Worm (Caenorhabditis elegans) whole organism, L1 larva: Measurements from ENCODE around the gene B0252.8.

Experiments used
- C34B4.2 ChIP-seq: sonication (generic microtip); optimal IDR thresholded peaks from 2 replicates; lab custom pipeline; 2017; ENCODE audit warnings: mild to moderate bottlenecking, missing genetic modification characterization, missing compliant biosample characterization
- F16B12.6 ChIP-seq: fragments of 150-350 bp; optimal IDR thresholded peaks from 2 replicates; lab custom pipeline; 2014; ENCODE audit warnings: missing biosample characterization, missing genetic modification characterization
- Y116A8C.19 ChIP-seq: sonication (generic microtip); optimal IDR thresholded peaks from 2 replicates; lab custom pipeline; 2016; ENCODE audit warnings: missing compliant biosample characterization, missing genetic modification characterization, borderline replicate concordance
- aha-1 ChIP-seq: fragments of 150-350 bp; optimal IDR thresholded peaks from 2 replicates; lab custom pipeline; 2014; ENCODE audit warnings: missing biosample characterization, missing genetic modification characterization
- alr-1 ChIP-seq: fragments of 200-800 bp; sonication (Bioruptor generic); optimal IDR thresholded peaks from 2 replicates; lab custom pipeline; 2018; ENCODE audit warnings: borderline replicate concordance, mild to moderate bottlenecking, missing genetic modification characterization, missing compliant biosample characterization
- aly-2 ChIP-seq: fragments of 150-350 bp; optimal IDR thresholded peaks from 2 replicates; lab custom pipeline; 2014; ENCODE audit warnings: missing biosample characterization, missing genetic modification characterization
- blmp-1 ChIP-seq: fragments of 150-350 bp; optimal IDR thresholded peaks from 2 replicates; lab custom pipeline; 2014; ENCODE audit warnings: missing biosample characterization, missing genetic modification characterization
- ceh-63 ChIP-seq: fragments of 200-800 bp; sonication (Bioruptor generic); optimal IDR thresholded peaks from 2 replicates; lab custom pipeline; 2018; ENCODE audit warnings: mild to moderate bottlenecking, missing genetic modification characterization, missing compliant biosample characterization
- ceh-8 ChIP-seq: fragments of 200-800 bp; sonication (Bioruptor generic); optimal IDR thresholded peaks from 2 replicates; lab custom pipeline; 2018; ENCODE audit warnings: mild to moderate bottlenecking, missing genetic modification characterization, moderate library complexity, missing compliant biosample characterization
- ceh-82 ChIP-seq, 3 experiments: fragments of 150-350 bp in 1 of 3; sonication (generic microtip) in 2 of 3; optimal IDR thresholded peaks; 2 replicates each; lab custom pipeline; 2014 to 2017; ENCODE audit warnings: missing biosample characterization in 3 of 3, missing genetic modification characterization in 3 of 3
- ceh-90 ChIP-seq: sonication (generic microtip); optimal IDR thresholded peaks from 2 replicates; lab custom pipeline; 2016; ENCODE audit warnings: missing genetic modification characterization, missing compliant biosample characterization
- ces-1 ChIP-seq: fragments of 150-350 bp; optimal IDR thresholded peaks from 2 replicates; lab custom pipeline; 2014; ENCODE audit warnings: missing biosample characterization, missing genetic modification reagents, missing genetic modification characterization
- dpl-1 ChIP-seq, 3 experiments: fragments of 150-350 bp in 2 of 3; sonication (generic microtip) in 1 of 3; optimal IDR thresholded peaks; 2 replicates each; lab custom pipeline; 2014 to 2017; ENCODE audit warnings: missing biosample characterization in 3 of 3, missing genetic modification characterization in 3 of 3, missing genetic modification reagents in 3 of 3
- dsc-1 ChIP-seq: sonication (generic microtip); optimal IDR thresholded peaks from 2 replicates; lab custom pipeline; 2016; ENCODE audit warnings: mild to moderate bottlenecking, missing genetic modification characterization, missing compliant biosample characterization
- efl-1 ChIP-seq, 4 experiments: fragments of 150-350 bp; optimal IDR thresholded peaks in 3 of 4; peaks in 1 of 4; 1 replicate in 1 of 4; 2 replicates in 3 of 4; lab custom pipeline; 2014; ENCODE audit warnings: missing biosample characterization in 2 of 4, missing genetic modification characterization in 2 of 4, missing genetic modification reagents in 2 of 4
- egl-27 ChIP-seq, 2 experiments: fragments of 150-350 bp in 1 of 2; sonication (generic microtip); optimal IDR thresholded peaks; 3 replicates each; lab custom pipeline; 2017 to 2018; ENCODE audit warnings: missing biosample characterization in 2 of 2, missing genetic modification characterization in 2 of 2, missing genetic modification reagents in 2 of 2
- elt-2 ChIP-seq: sonication (generic microtip); optimal IDR thresholded peaks from 2 replicates; lab custom pipeline; 2016; ENCODE audit warnings: missing genetic modification characterization, mild to moderate bottlenecking, inconsistent platforms, missing compliant biosample characterization, missing genetic modification reagents
- ets-5 ChIP-seq: fragments of 200-800 bp; sonication (Bioruptor generic); IDR thresholded peaks from 2 replicates; pipeline ENCODE4 v1.3.6; 2022; ENCODE audit warnings: missing genetic modification characterization, missing compliant biosample characterization
- fkh-10 ChIP-seq: sonication (generic microtip); optimal IDR thresholded peaks from 2 replicates; lab custom pipeline; 2017; ENCODE audit warnings: missing biosample characterization, missing genetic modification reagents, missing genetic modification characterization
- fkh-8 ChIP-seq: sonication (generic microtip); optimal IDR thresholded peaks from 2 replicates; lab custom pipeline; 2016; ENCODE audit warnings: mild to moderate bottlenecking, missing genetic modification characterization, missing compliant biosample characterization
- hlh-17 ChIP-seq: fragments of 200-800 bp; sonication (Bioruptor generic); optimal IDR thresholded peaks from 2 replicates; lab custom pipeline; 2018; ENCODE audit warnings: missing genetic modification characterization, mild to moderate bottlenecking, missing compliant biosample characterization, moderate library complexity, borderline replicate concordance
- hlh-4 ChIP-seq: sonication (generic microtip); optimal IDR thresholded peaks from 2 replicates; lab custom pipeline; 2016; ENCODE audit warnings: mild to moderate bottlenecking, missing genetic modification characterization, missing compliant biosample characterization
- hpl-2 ChIP-seq: fragments of 150-350 bp; optimal IDR thresholded peaks from 2 replicates; lab custom pipeline; 2014; ENCODE audit warnings: missing biosample characterization, missing genetic modification reagents, missing genetic modification characterization
- irx-1 ChIP-seq: sonication (generic microtip); optimal IDR thresholded peaks from 2 replicates; lab custom pipeline; 2016; ENCODE audit warnings: missing genetic modification characterization, missing compliant biosample characterization
- lin-13 ChIP-seq: fragments of 150-350 bp; optimal IDR thresholded peaks from 2 replicates; lab custom pipeline; 2014; ENCODE audit warnings: missing biosample characterization, missing genetic modification reagents, missing genetic modification characterization
- lin-14 ChIP-seq: fragments of 200-800 bp; sonication (Bioruptor generic); optimal IDR thresholded peaks from 2 replicates; lab custom pipeline; 2018; ENCODE audit warnings: mild to moderate bottlenecking, missing genetic modification characterization, moderate library complexity, missing compliant biosample characterization
- lin-15B ChIP-seq: fragments of 150-350 bp; sonication (generic microtip); optimal IDR thresholded peaks from 3 replicates; lab custom pipeline; 2014; ENCODE audit warnings: missing biosample characterization, missing genetic modification characterization
- lin-39 ChIP-seq: fragments of 150-350 bp; optimal IDR thresholded peaks from 2 replicates; lab custom pipeline; 2014; ENCODE audit warnings: missing biosample characterization, missing genetic modification reagents, missing genetic modification characterization
- lir-3 ChIP-seq: sonication (generic microtip); optimal IDR thresholded peaks from 2 replicates; lab custom pipeline; 2016; ENCODE audit warnings: mild to moderate bottlenecking, missing genetic modification characterization, moderate library complexity, missing compliant biosample characterization; ENCODE audit not compliant: poor library complexity
- lsy-2 ChIP-seq, 2 experiments: fragments of 150-350 bp; optimal IDR thresholded peaks; 2 replicates each; lab custom pipeline; 2014; ENCODE audit warnings: missing biosample characterization in 2 of 2, missing genetic modification characterization in 2 of 2
- mab-9 ChIP-seq: fragments of 200-800 bp; sonication (Bioruptor generic); IDR thresholded peaks from 2 replicates; pipeline ENCODE4 v1.3.6; 2022; ENCODE audit warnings: missing genetic modification reagents, missing genetic modification characterization, missing compliant biosample characterization
- mep-1 ChIP-seq: fragments of 150-350 bp; optimal IDR thresholded peaks from 2 replicates; lab custom pipeline; 2014; ENCODE audit warnings: missing biosample characterization, missing genetic modification characterization
- nhr-12 ChIP-seq: sonication (generic microtip); optimal IDR thresholded peaks from 2 replicates; lab custom pipeline; 2017; ENCODE audit warnings: missing biosample characterization, missing genetic modification characterization
- nhr-28 ChIP-seq: fragments of 150-350 bp; optimal IDR thresholded peaks from 2 replicates; lab custom pipeline; 2014; ENCODE audit warnings: missing biosample characterization, missing genetic modification characterization
- nhr-47 ChIP-seq: sonication (generic microtip); optimal IDR thresholded peaks from 2 replicates; lab custom pipeline; 2016; ENCODE audit warnings: mild to moderate bottlenecking, missing genetic modification characterization, moderate library complexity, missing compliant biosample characterization
- nhr-71 ChIP-seq: sonication (generic microtip); optimal IDR thresholded peaks from 2 replicates; lab custom pipeline; 2016; ENCODE audit warnings: mild to moderate bottlenecking, missing genetic modification characterization, moderate library complexity, missing compliant biosample characterization
- nhr-77 ChIP-seq: fragments of 150-350 bp; optimal IDR thresholded peaks from 2 replicates; lab custom pipeline; 2014; ENCODE audit warnings: missing biosample characterization, missing genetic modification characterization
- pqm-1 ChIP-seq: sonication (generic microtip); optimal IDR thresholded peaks from 3 replicates; lab custom pipeline; 2017; ENCODE audit warnings: missing biosample characterization, missing genetic modification characterization
- skn-1 ChIP-seq: fragments of 150-350 bp; optimal IDR thresholded peaks from 2 replicates; lab custom pipeline; 2014; ENCODE audit warnings: missing biosample characterization, missing genetic modification characterization
- snpc-4 ChIP-seq: fragments of 150-350 bp; optimal IDR thresholded peaks from 2 replicates; lab custom pipeline; 2014; ENCODE audit warnings: missing biosample characterization, missing genetic modification characterization
- snu-23 ChIP-seq: sonication (generic microtip); optimal IDR thresholded peaks from 2 replicates; lab custom pipeline; 2016; ENCODE audit warnings: missing genetic modification characterization, missing compliant biosample characterization
- sox-4 ChIP-seq: sonication (generic microtip); optimal IDR thresholded peaks from 2 replicates; lab custom pipeline; 2016; ENCODE audit warnings: missing genetic modification characterization, missing compliant biosample characterization
- sptf-1 ChIP-seq: fragments of 150-350 bp; optimal IDR thresholded peaks from 2 replicates; lab custom pipeline; 2014; ENCODE audit warnings: missing biosample characterization, missing genetic modification characterization
- swsn-7 ChIP-seq: sonication (generic microtip); optimal IDR thresholded peaks from 2 replicates; lab custom pipeline; 2016; ENCODE audit warnings: missing genetic modification characterization, missing compliant biosample characterization
- unc-130 ChIP-seq: fragments of 150-350 bp; optimal IDR thresholded peaks from 2 replicates; lab custom pipeline; 2017; ENCODE audit warnings: missing biosample characterization, missing genetic modification characterization, inconsistent platforms
- unc-62 ChIP-seq: fragments of 150-350 bp; optimal IDR thresholded peaks from 2 replicates; lab custom pipeline; 2014; ENCODE audit warnings: missing biosample characterization, missing genetic modification reagents, missing genetic modification characterization
- unc-98 ChIP-seq: fragments of 200-800 bp; sonication (Bioruptor generic); IDR thresholded peaks from 2 replicates; pipeline ENCODE4 v1.3.6; 2022; ENCODE audit warnings: missing genetic modification characterization, missing compliant biosample characterization

B0252.8 gene

DNA sequence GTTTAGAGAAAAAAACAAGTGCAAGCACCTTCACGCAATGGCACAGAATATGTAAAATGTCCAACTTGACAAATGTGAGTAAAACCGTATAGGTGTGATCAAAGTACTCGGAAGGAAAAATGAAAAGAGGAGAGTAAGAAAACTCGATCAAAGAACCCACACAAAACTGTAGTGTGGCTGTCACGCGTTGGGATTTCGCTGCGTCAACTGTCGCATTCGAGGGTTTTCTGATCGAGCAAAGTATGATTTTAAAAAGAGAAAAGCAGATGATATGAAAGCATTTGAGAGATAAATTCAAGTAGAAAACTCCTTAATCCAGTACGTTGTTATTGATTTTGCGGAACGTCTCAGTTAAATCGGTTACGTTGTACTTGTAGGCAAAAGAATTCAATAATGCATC lies 24.1 kb upstream of the B0252.8 start (continued):
- TF ChIP-seq mab-9 (GFP tag; lab: Robert Waterston, UW) (no peak), snu-23 (peak; percentile 93), ceh-63 (GFP tag; lab: Kevin White, UChicago) (no peak), Y116A8C.19 (no peak), lin-39 (tag; lab: Kevin White, UChicago) (no peak), lir-3 (tag; lab: Kevin White, UChicago) (peak; percentile 73), aly-2 (no peak), lin-13 (peak; percentile 47), ces-1 (GFP tag; lab: Kevin White, UChicago) (no peak), egl-27 (tag; optimal IDR thresholded peaks at IDR 0.05; lab: Kevin White, UChicago) (no peak), nhr-71 (peak; percentile 96), C34B4.2 (tag; lab: Kevin White, UChicago) (no peak), nhr-12 (tag; lab: Kevin White, UChicago) (no peak), lin-14 (GFP tag; lab: Kevin White, UChicago) (peak; percentile 78), unc-130 (tag; lab: Kevin White, UChicago) (peak; percentile 91), mep-1 (tag; lab: Kevin White, UChicago) (peak; percentile 63), lin-15B (tag; lab: Kevin White, UChicago) (no peak), unc-62 (no peak), fkh-10 (GFP tag; lab: Kevin White, UChicago) (no peak), hpl-2 (GFP tag; lab: Kevin White, UChicago) (no peak), F16B12.6 (tag; lab: Kevin White, UChicago) (no peak), alr-1 (tag; lab: Kevin White, UChicago) (no peak), dsc-1 (no peak), aha-1 (tag; lab: Kevin White, UChicago) (no peak), sptf-1 (tag; lab: Kevin White, UChicago) (no peak), unc-98 (GFP tag; lab: Robert Waterston, UW) (no peak), pqm-1 (tag; lab: Kevin White, UChicago) (no peak), ceh-8 (GFP tag; lab: Kevin White, UChicago) (no peak), nhr-28 (tag; lab: Kevin White, UChicago) (no peak), nhr-77 (tag; lab: Kevin White, UChicago) (peak; percentile 48), elt-2 (tag; lab: Kevin White, UChicago) (peak; percentile 69)

DNA sequence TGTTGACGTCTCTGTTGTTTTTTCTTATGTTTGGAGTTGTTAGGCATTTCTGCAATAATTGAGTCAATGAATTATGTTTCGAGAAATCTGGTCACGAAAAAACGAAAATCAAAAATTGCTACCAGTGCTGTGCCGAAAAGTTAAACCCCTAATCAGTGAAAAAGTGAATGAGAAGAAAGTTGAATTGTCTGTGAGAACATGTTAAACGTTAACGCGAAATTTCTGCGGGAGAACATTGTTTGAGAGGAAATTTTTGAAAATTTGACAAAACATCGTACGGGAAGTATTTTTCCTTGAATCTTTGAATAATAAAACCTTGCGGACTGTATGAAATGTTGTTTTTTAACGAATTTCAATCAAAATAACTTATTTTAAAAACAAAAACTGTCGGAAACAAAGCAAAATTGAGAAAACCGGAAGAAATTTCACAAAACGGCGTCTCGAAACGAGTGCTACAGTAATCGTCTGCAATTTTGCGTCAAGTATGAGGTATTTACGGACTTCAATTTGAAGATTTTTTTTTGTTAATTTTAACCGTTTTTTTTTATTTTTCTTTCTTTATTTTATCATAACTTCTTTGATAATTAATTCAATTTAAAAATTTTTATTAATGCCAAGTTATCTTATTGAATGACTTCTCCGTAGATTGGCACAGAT lies 22.2 kb upstream of the B0252.8 start, which contains the start of gene adal-1:
Gene adal-1 (minus strand): TSS at position 51 of the 657 bp plus-strand sequence.
- TF ChIP-seq blmp-1 (tag; lab: Kevin White, UChicago) (peak; percentile 43), nhr-47 (tag; lab: Kevin White, UChicago) (no peak), ets-5 (GFP tag; lab: Robert Waterston, UW) (no peak), skn-1 (tag; lab: Kevin White, UChicago) (no peak), elt-2 (tag; lab: Kevin White, UChicago) (no peak), hlh-17 (no peak), snpc-4 (tag; lab: Kevin White, UChicago) (no peak), pqm-1 (tag; lab: Kevin White, UChicago) (no peak), fkh-8 (tag; lab: Kevin White, UChicago) (no peak), lin-14 (GFP tag; lab: Kevin White, UChicago) (no peak), efl-1 (optimal IDR thresholded peaks at IDR 0.05; lab: Kevin White, UChicago) (peak in 1 of 2 experiments; percentile 20), efl-1 (GFP tag; optimal IDR thresholded peaks at IDR 0.05 in 1 of 2; lab: Kevin White, UChicago) (peak in 1 of 2 experiments; percentile 81), aly-2 (no peak), ceh-82 (tag; optimal IDR thresholded peaks at IDR 0.05; lab: Kevin White, UChicago) (no peak), ceh-90 (tag; lab: Kevin White, UChicago) (no peak), Y116A8C.19 (no peak), swsn-7 (tag; lab: Kevin White, UChicago) (no peak), lsy-2 (tag; optimal IDR thresholded peaks at IDR 0.05; lab: Kevin White, UChicago) (peak in 1 of 2 experiments; percentile 37), sox-4 (no peak), dpl-1 (GFP tag; optimal IDR thresholded peaks at IDR 0.05; lab: Kevin White, UChicago) (no peak), hlh-4 (tag; lab: Kevin White, UChicago) (no peak), irx-1 (tag; lab: Kevin White, UChicago) (no peak), nhr-28 (tag; lab: Kevin White, UChicago) (no peak)
